Fruit fly (Drosophila melanogaster) whole organism, pupa: ENCODE results near the gene CheB98a.

Experiments
- CG10348 ChIP-seq: fragments of 200-800 bp; sonication (Bioruptor generic); IDR thresholded peaks from 2 replicates; pipeline ENCODE4 v1.3.6; 2022; ENCODE audit warnings: missing biosample characterization, missing genetic modification characterization
- CG13204 ChIP-seq: fragments of 200-800 bp; sonication (Bioruptor generic); optimal IDR thresholded peaks from 2 replicates; lab custom pipeline; 2018; ENCODE audit warnings: missing biosample characterization, mild to moderate bottlenecking, missing genetic modification characterization, moderate library complexity
- CG14655 ChIP-seq: fragments of 200-800 bp; sonication (Bioruptor generic); optimal IDR thresholded peaks from 3 replicates; lab custom pipeline; 2017; ENCODE audit warnings: mild to moderate bottlenecking, missing biosample characterization, missing genetic modification reagents, missing genetic modification characterization
- CG32121 ChIP-seq: fragments of 200-800 bp; sonication (Bioruptor generic); IDR thresholded peaks from 2 replicates; pipeline ENCODE4 v1.3.6; 2022; ENCODE audit warnings: missing biosample characterization, missing genetic modification characterization
- CG8159 ChIP-seq: fragments of 200-800 bp; sonication (Bioruptor generic); optimal IDR thresholded peaks from 3 replicates; lab custom pipeline; 2018; ENCODE audit warnings: missing biosample characterization, mild to moderate bottlenecking, missing genetic modification characterization, moderate library complexity
- CG8301 ChIP-seq: fragments of 200-800 bp; sonication (Bioruptor generic); optimal IDR thresholded peaks from 2 replicates; lab custom pipeline; 2018; ENCODE audit warnings: missing biosample characterization, mild to moderate bottlenecking, missing genetic modification characterization
- CG9948 ChIP-seq: fragments of 200-800 bp; sonication (Bioruptor generic); optimal IDR thresholded peaks from 2 replicates; lab custom pipeline; 2018; ENCODE audit warnings: missing biosample characterization, mild to moderate bottlenecking, missing genetic modification characterization, moderate library complexity
- D1 ChIP-seq: fragments of 200-800 bp; sonication (Bioruptor generic); optimal IDR thresholded peaks from 2 replicates; lab custom pipeline; 2018; ENCODE audit warnings: missing biosample characterization, mild to moderate bottlenecking, missing genetic modification characterization, moderate library complexity
- Snoo ChIP-seq: fragments of 200-800 bp; sonication (Bioruptor generic); optimal IDR thresholded peaks from 3 replicates; lab custom pipeline; 2017; ENCODE audit warnings: missing biosample characterization, mild to moderate bottlenecking, missing genetic modification characterization, inconsistent platforms
- fd96Ca ChIP-seq: fragments of 200-800 bp; sonication (Bioruptor generic); IDR thresholded peaks from 3 replicates; pipeline ENCODE4 v1.3.6; 2022; ENCODE audit warnings: missing biosample characterization, missing genetic modification characterization

DNA sequence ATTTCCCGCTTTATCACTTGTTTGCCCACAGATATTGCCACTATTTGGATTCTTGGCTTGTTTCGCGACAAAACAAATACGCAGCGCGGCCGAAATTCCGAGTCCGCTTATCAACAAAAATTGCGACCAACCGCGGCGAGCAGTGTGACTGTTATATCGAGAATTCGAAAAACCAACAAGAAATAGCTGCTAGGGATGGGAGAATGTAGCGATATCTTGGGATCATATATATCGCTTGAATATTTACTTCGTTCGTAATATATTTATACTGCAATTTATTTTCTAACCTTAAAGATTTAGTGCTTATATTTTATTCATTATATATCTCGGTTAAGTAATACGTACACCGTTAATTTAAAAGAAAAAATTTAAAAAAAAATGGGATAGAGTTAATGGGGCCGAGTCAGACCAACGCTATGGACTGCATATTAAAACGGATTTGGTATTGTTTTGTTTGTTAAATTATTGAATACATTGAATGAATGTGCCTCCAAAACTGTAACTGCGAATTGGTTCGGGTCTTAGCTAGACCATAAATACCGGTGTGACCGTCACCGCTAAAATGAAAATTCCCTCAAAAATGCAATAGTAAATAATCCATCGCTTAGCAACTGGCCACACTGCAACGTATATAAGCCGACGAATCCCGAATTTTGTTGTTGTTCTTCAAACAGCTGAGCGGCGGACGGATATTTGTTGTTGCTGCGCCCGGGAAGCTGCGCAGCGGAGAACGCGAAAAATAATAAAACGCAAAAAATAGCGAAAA is 38.3 kb downstream of the CheB98a start, which contains the start of the genes Apc and spg:
- TF ChIP-seq CG14655 (no peak), CG32121 (GFP tag; lab: Robert Waterston, UW) (no peak), CG8301 (tag; lab: Kevin White, UChicago) (no peak), CG9948 (tag; lab: Kevin White, UChicago) (no peak), D1 (tag; lab: Kevin White, UChicago) (no peak), CG8159 (tag; lab: Kevin White, UChicago) (no peak), fd96Ca (GFP tag; lab: Robert Waterston, UW) (peak; percentile 51; the same call in 1 of the 3 replicates), Snoo (peak; percentile 5), CG10348 (GFP tag; lab: Robert Waterston, UW) (no peak), CG13204 (GFP tag; lab: Kevin White, UChicago) (no peak)
